Fruit fly (Drosophila melanogaster): Measurements from ENCODE around the gene CG11885.

The CG11885 gene

dm6 chr2L:414593-415399 is 6.5 kb downstream of the CG11885 start, which contains the start of the genes AP-2alpha and ebi (continued):
- peak; percentile 97 for TF ChIP-seq gfzf (GFP tag; optimal IDR thresholded peaks at IDR 0.05)
- TF ChIP-seq Nf-YA (GFP tag; IDR thresholded peaks at IDR 0.05) = peak; percentile 41; the same call in 1 of the 2 replicates
- TF ChIP-seq psq (GFP tag; optimal IDR thresholded peaks at IDR 0.05) = peak; percentile 85
- no peak for TF ChIP-seq CG4360 (GFP tag; IDR thresholded peaks at IDR 0.05)
- TF ChIP-seq gem (tag; optimal IDR thresholded peaks at IDR 0.05) = peak; percentile 92
- TF ChIP-seq pb (GFP tag; optimal IDR thresholded peaks at IDR 0.05) = peak; percentile 89
- peak; percentile 72; the same call in 2 of the 3 replicates for TF ChIP-seq so (GFP tag; IDR thresholded peaks at IDR 0.05)
- no peak for TF ChIP-seq Doc3 (GFP tag; IDR thresholded peaks at IDR 0.05; ENCODE audit: partially characterized antibody)
- TF ChIP-seq Nf-YC (tag; optimal IDR thresholded peaks at IDR 0.05) = peak; percentile 72
- TF ChIP-seq salm (tag; optimal IDR thresholded peaks at IDR 0.05) = peak; percentile 54
- TF ChIP-seq chm (GFP tag; IDR thresholded peaks at IDR 0.05) = peak; percentile 78
- TF ChIP-seq NC2α (GFP tag; optimal IDR thresholded peaks at IDR 0.05) = peak; percentile 84
- TF ChIP-seq Bteb2 (GFP tag; optimal IDR thresholded peaks at IDR 0.05) = peak; percentile 83
- peak; percentile 84 for TF ChIP-seq Mad (GFP tag; optimal IDR thresholded peaks at IDR 0.05)
- TF ChIP-seq tx (GFP tag; optimal IDR thresholded peaks at IDR 0.05) = peak; percentile 92
- TF ChIP-seq aop (GFP tag; IDR thresholded peaks at IDR 0.05) = no peak
- TF ChIP-seq cad (GFP tag; optimal IDR thresholded peaks at IDR 0.05) = no peak
- TF ChIP-seq grn (GFP tag; optimal IDR thresholded peaks at IDR 0.05) = peak; percentile 44
- TF ChIP-seq HLHmδ (GFP tag; optimal IDR thresholded peaks at IDR 0.05) = peak; percentile 58
- TF ChIP-seq zf30C (GFP tag; optimal IDR thresholded peaks at IDR 0.05) = no peak
- TF ChIP-seq ac (GFP tag; optimal IDR thresholded peaks at IDR 0.05) = peak; percentile 14
- peak; percentile 86 for TF ChIP-seq CG3163 (GFP tag; optimal IDR thresholded peaks at IDR 0.05)
- no peak for TF ChIP-seq tna (GFP tag; IDR thresholded peaks at IDR 0.05; ENCODE audit: partially characterized antibody)
- peak; percentile 59 for TF ChIP-seq BEAF-32 (GFP tag; optimal IDR thresholded peaks at IDR 0.05)
- TF ChIP-seq Med (GFP tag) = peak; percentile 98
- TF ChIP-seq caup (GFP tag; optimal IDR thresholded peaks at IDR 0.05; ENCODE audit: severe bottlenecking) = peak; percentile 64
- 0 out of 2 replicates have a peak, but pooled peaks have one; percentile 59 for TF ChIP-seq CG16779 (GFP tag; IDR thresholded peaks at IDR 0.05)
- TF ChIP-seq CG9876 (GFP tag; optimal IDR thresholded peaks at IDR 0.05) = peak; percentile 95
- peak; percentile 92 for TF ChIP-seq Dip3 (GFP tag; optimal IDR thresholded peaks at IDR 0.05)
- peak; percentile 83 for TF ChIP-seq B-H2 (GFP tag; optimal IDR thresholded peaks at IDR 0.05)
- TF ChIP-seq Dbx (GFP tag; IDR thresholded peaks at IDR 0.05) = peak; percentile 91
- peak; percentile 92 for TF ChIP-seq Rfx (GFP tag; IDR thresholded peaks at IDR 0.05)
- peak; percentile 97 for TF ChIP-seq CHES-1-like (GFP tag; optimal IDR thresholded peaks at IDR 0.05)
- peak; percentile 92 for TF ChIP-seq CG6272 (GFP tag; IDR thresholded peaks at IDR 0.05)
- no peak for TF ChIP-seq tap (tag; optimal IDR thresholded peaks at IDR 0.05)
- peak; percentile 92 for TF ChIP-seq CG4424 (GFP tag; optimal IDR thresholded peaks at IDR 0.05)
- TF ChIP-seq CG43689 (GFP tag; IDR thresholded peaks at IDR 0.05) = peak; percentile 63; the same call in 1 of the 2 replicates
- TF ChIP-seq CG12219 (GFP tag; optimal IDR thresholded peaks at IDR 0.05) = peak; percentile 60
- TF ChIP-seq nerfin-1 (tag; optimal IDR thresholded peaks at IDR 0.05) = peak; percentile 78
- TF ChIP-seq CG2199 (GFP tag; IDR thresholded peaks at IDR 0.05) = 0 out of 3 replicates have a peak, but pooled peaks have one; percentile 42
- TF ChIP-seq Awh (GFP tag; IDR thresholded peaks at IDR 0.05) = no peak
- peak; percentile 76 for TF ChIP-seq CG1233 (GFP tag; optimal IDR thresholded peaks at IDR 0.05)
- peak; percentile 88 for TF ChIP-seq disco-r (GFP tag; optimal IDR thresholded peaks at IDR 0.05)
- TF ChIP-seq CG13123 (GFP tag; optimal IDR thresholded peaks at IDR 0.05) = peak; percentile 77
- peak; percentile 94 for TF ChIP-seq CG13624 (GFP tag; optimal IDR thresholded peaks at IDR 0.05)
- no peak for TF ChIP-seq unc-4 (GFP tag; IDR thresholded peaks at IDR 0.05; ENCODE audit: partially characterized antibody)
- TF ChIP-seq wdn (GFP tag; IDR thresholded peaks at IDR 0.05) = peak; percentile 83
- peak; percentile 40 for TF ChIP-seq Dp (GFP tag; optimal IDR thresholded peaks at IDR 0.05)
- peak; percentile 75; the same call in 1 of the 2 replicates for TF ChIP-seq cas (GFP tag; IDR thresholded peaks at IDR 0.05)

All from whole organism, embryonic.